Worm (Caenorhabditis elegans): Measurements from ENCODE around the gene sre-44.

sre-44 gene

ce11 chrII:13949290-13949689 lies at the start of gene sre-44:
TSS of gene sre-44 (plus strand) at chrII:13949590.
- TF ChIP-seq tra-4 (tag; optimal IDR thresholded peaks at IDR 0.05) = no peak
- TF ChIP-seq ets-7 (tag; optimal IDR thresholded peaks at IDR 0.05) = no peak
- no peak for TF ChIP-seq hmg-4 (GFP tag; optimal IDR thresholded peaks at IDR 0.05)
- TF ChIP-seq F13C5.2 (tag; optimal IDR thresholded peaks at IDR 0.05) = no peak
- TF ChIP-seq tbx-37 (GFP tag; conservative IDR thresholded peaks at IDR 0.05) = no peak
- TF ChIP-seq B0310.2 (tag; optimal IDR thresholded peaks at IDR 0.05) = no peak

ce11 chrII:13899777-13900176 lies 49.6 kb upstream of the sre-44 start:
- TF ChIP-seq hnd-1 (tag; optimal IDR thresholded peaks at IDR 0.05) (no peak), ama-1 (optimal IDR thresholded peaks at IDR 0.05) (no peak), ceh-13 (GFP tag; optimal IDR thresholded peaks at IDR 0.05) (no peak), ceh-36 (tag; optimal IDR thresholded peaks at IDR 0.05) (no peak), F13C5.2 (tag; optimal IDR thresholded peaks at IDR 0.05) (no peak), tbx-11 (GFP tag; IDR thresholded peaks at IDR 0.05) (no peak), aly-1 (tag; optimal IDR thresholded peaks at IDR 0.05) (no peak), scrt-1 (GFP tag; IDR thresholded peaks at IDR 0.05) (no peak), pes-1 (GFP tag; IDR thresholded peaks at IDR 0.05) (no peak), tbx-37 (GFP tag; conservative IDR thresholded peaks at IDR 0.05) (no peak), hmg-4 (GFP tag; optimal IDR thresholded peaks at IDR 0.05) (no peak), hmbx-1 (tag; optimal IDR thresholded peaks at IDR 0.05) (no peak), tra-4 (tag; optimal IDR thresholded peaks at IDR 0.05) (no peak), flt-1 (GFP tag; IDR thresholded peaks at IDR 0.05) (no peak), B0310.2 (tag; optimal IDR thresholded peaks at IDR 0.05) (no peak), ets-7 (tag; optimal IDR thresholded peaks at IDR 0.05) (no peak), sea-1 (GFP tag; conservative IDR thresholded peaks at IDR 0.05) (no peak)

ce11 chrII:13902014-13902413 lies 47.4 kb upstream of the sre-44 start, which contains the start of gene W02B8.1:
TSS of gene W02B8.1 (minus strand) at chrII:13902114.
- no peak for TF ChIP-seq ets-7 (tag; optimal IDR thresholded peaks at IDR 0.05)
- no peak for TF ChIP-seq hmg-4 (GFP tag; optimal IDR thresholded peaks at IDR 0.05)
- TF ChIP-seq ama-1 (optimal IDR thresholded peaks at IDR 0.05) = no peak
- TF ChIP-seq pes-1 (GFP tag; IDR thresholded peaks at IDR 0.05) = no peak
- TF ChIP-seq ceh-36 (tag; optimal IDR thresholded peaks at IDR 0.05) = no peak
- no peak for TF ChIP-seq hnd-1 (tag; optimal IDR thresholded peaks at IDR 0.05)
- TF ChIP-seq flt-1 (GFP tag; IDR thresholded peaks at IDR 0.05) = no peak
- no peak for TF ChIP-seq tbx-11 (GFP tag; IDR thresholded peaks at IDR 0.05)
- no peak for TF ChIP-seq tra-4 (tag; optimal IDR thresholded peaks at IDR 0.05)
- no peak for TF ChIP-seq scrt-1 (GFP tag; IDR thresholded peaks at IDR 0.05)
- no peak for TF ChIP-seq tbx-37 (GFP tag; conservative IDR thresholded peaks at IDR 0.05)
- no peak for TF ChIP-seq ceh-13 (GFP tag; optimal IDR thresholded peaks at IDR 0.05)
- no peak for TF ChIP-seq aly-1 (tag; optimal IDR thresholded peaks at IDR 0.05)
- TF ChIP-seq hmbx-1 (tag; optimal IDR thresholded peaks at IDR 0.05) = no peak
- no peak for TF ChIP-seq B0310.2 (tag; optimal IDR thresholded peaks at IDR 0.05)
- TF ChIP-seq sea-1 (GFP tag; conservative IDR thresholded peaks at IDR 0.05) = no peak

ce11 chrII:13903482-13903881 lies 45.9 kb upstream of the sre-44 start:
- TF ChIP-seq ceh-13 (GFP tag; optimal IDR thresholded peaks at IDR 0.05) (no peak), pes-1 (GFP tag; IDR thresholded peaks at IDR 0.05) (no peak), tbx-37 (GFP tag; conservative IDR thresholded peaks at IDR 0.05) (no peak), tbx-11 (GFP tag; IDR thresholded peaks at IDR 0.05) (no peak), ama-1 (optimal IDR thresholded peaks at IDR 0.05) (no peak), ceh-36 (tag; optimal IDR thresholded peaks at IDR 0.05) (no peak), F13C5.2 (tag; optimal IDR thresholded peaks at IDR 0.05) (no peak), sea-1 (GFP tag; conservative IDR thresholded peaks at IDR 0.05) (no peak), hmbx-1 (tag; optimal IDR thresholded peaks at IDR 0.05) (no peak), tra-4 (tag; optimal IDR thresholded peaks at IDR 0.05) (no peak), ets-7 (tag; optimal IDR thresholded peaks at IDR 0.05) (no peak), B0310.2 (tag; optimal IDR thresholded peaks at IDR 0.05) (no peak), aly-1 (tag; optimal IDR thresholded peaks at IDR 0.05) (no peak), flt-1 (GFP tag; IDR thresholded peaks at IDR 0.05) (no peak), hmg-4 (GFP tag; optimal IDR thresholded peaks at IDR 0.05) (no peak), scrt-1 (GFP tag; IDR thresholded peaks at IDR 0.05) (no peak)

ce11 chrII:13905556-13905955 lies 43.8 kb upstream of the sre-44 start:
- peak; percentile 84 for TF ChIP-seq ceh-36 (tag; optimal IDR thresholded peaks at IDR 0.05)

- TF ChIP-seq hmbx-1 (tag; optimal IDR thresholded peaks at IDR 0.05) (no peak), flt-1 (GFP tag; IDR thresholded peaks at IDR 0.05) (no peak), F13C5.2 (tag; optimal IDR thresholded peaks at IDR 0.05) (no peak), scrt-1 (GFP tag; IDR thresholded peaks at IDR 0.05) (no peak), pes-1 (GFP tag; IDR thresholded peaks at IDR 0.05) (no peak), sea-1 (GFP tag; conservative IDR thresholded peaks at IDR 0.05) (no peak), hmg-4 (GFP tag; optimal IDR thresholded peaks at IDR 0.05) (no peak), ceh-13 (GFP tag; optimal IDR thresholded peaks at IDR 0.05) (no peak), aly-1 (tag; optimal IDR thresholded peaks at IDR 0.05) (no peak), tbx-11 (GFP tag; IDR thresholded peaks at IDR 0.05) (no peak), hnd-1 (tag; optimal IDR thresholded peaks at IDR 0.05) (no peak), ama-1 (optimal IDR thresholded peaks at IDR 0.05) (no peak), ceh-36 (tag; optimal IDR thresholded peaks at IDR 0.05) (no peak), ets-7 (tag; optimal IDR thresholded peaks at IDR 0.05) (no peak), tbx-37 (GFP tag; conservative IDR thresholded peaks at IDR 0.05) (no peak), B0310.2 (tag; optimal IDR thresholded peaks at IDR 0.05) (no peak), tra-4 (tag; optimal IDR thresholded peaks at IDR 0.05) (no peak)
Measured at ce11 chrII:13907615-13908014, 41.8 kb upstream of the sre-44 start.

ce11 chrII:13908592-13908991 lies 40.8 kb upstream of the sre-44 start, which contains the start of gene citk-1:
TSS of gene citk-1 (plus strand) at chrII:13908914.
- TF ChIP-seq B0310.2 (tag; optimal IDR thresholded peaks at IDR 0.05) (no peak), aly-1 (tag; optimal IDR thresholded peaks at IDR 0.05) (no peak), ceh-13 (GFP tag; optimal IDR thresholded peaks at IDR 0.05) (no peak), ama-1 (optimal IDR thresholded peaks at IDR 0.05) (no peak), hmbx-1 (tag; optimal IDR thresholded peaks at IDR 0.05) (no peak), flt-1 (GFP tag; IDR thresholded peaks at IDR 0.05) (no peak), ets-7 (tag; optimal IDR thresholded peaks at IDR 0.05) (no peak), tra-4 (tag; optimal IDR thresholded peaks at IDR 0.05) (no peak), hnd-1 (tag; optimal IDR thresholded peaks at IDR 0.05) (no peak), sea-1 (GFP tag; conservative IDR thresholded peaks at IDR 0.05) (no peak), scrt-1 (GFP tag; IDR thresholded peaks at IDR 0.05) (no peak), tbx-11 (GFP tag; IDR thresholded peaks at IDR 0.05) (no peak), F13C5.2 (tag; optimal IDR thresholded peaks at IDR 0.05) (peak; percentile 63), ceh-36 (tag; optimal IDR thresholded peaks at IDR 0.05) (peak; percentile 29), pes-1 (GFP tag; IDR thresholded peaks at IDR 0.05) (no peak), hmg-4 (GFP tag; optimal IDR thresholded peaks at IDR 0.05) (no peak), tbx-37 (GFP tag; conservative IDR thresholded peaks at IDR 0.05) (0 out of 2 replicates have a peak, but pooled peaks have one; percentile 15)

Data from whole organism, early embryonic.